Worm (Caenorhabditis elegans): ENCODE results near the gene T01B7.5.

T01B7.5 gene

DNA sequence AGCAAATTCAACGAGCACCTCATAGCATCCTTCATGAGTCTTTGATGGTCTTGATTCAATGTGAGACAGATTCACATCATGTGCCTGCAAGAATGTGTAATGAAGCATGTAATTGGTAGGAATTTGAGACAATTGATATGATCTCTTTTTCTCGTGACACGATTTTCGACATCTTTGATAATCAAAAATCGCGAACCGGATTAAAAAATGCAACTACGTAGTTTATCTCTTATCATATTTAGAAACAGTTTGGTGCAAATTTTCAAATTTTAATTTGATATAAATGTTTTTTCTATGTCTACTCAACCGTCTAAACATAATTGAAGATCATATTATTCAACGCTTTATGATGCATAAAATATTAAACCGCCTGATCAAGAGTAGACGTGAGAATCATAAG lies 47.7 kb downstream of the T01B7.5 start:
- TF ChIP-seq sma-9 (GFP tag; optimal IDR thresholded peaks at IDR 0.05) (peak; percentile 3), sma-9 (tag; optimal IDR thresholded peaks at IDR 0.05) (no peak), sem-4 (tag; optimal IDR thresholded peaks at IDR 0.05) (no peak)

DNA sequence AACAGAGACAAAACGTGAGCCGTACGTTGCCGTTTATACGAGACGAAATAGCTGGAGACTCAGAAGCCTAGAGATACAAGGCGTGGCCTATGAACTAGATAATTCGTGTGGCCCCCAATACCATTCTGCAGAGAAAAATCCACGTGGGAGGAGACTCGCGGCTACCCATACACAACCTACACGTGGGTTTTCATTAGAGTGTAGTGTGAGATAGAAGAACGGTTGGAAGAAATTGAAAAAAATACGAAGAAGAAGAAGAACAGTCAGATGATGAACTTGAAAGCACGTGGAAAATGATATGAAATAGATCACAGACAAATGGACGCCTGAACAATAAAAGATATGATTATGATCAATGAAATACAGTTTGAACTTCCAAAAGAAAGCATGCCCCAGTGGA lies 48.5 kb downstream of the T01B7.5 start:
- no peak for TF ChIP-seq unc-62 (GFP tag; optimal IDR thresholded peaks at IDR 0.05)
- TF ChIP-seq nhr-25 (tag; optimal IDR thresholded peaks at IDR 0.05): peak; percentile 70
- TF ChIP-seq ceh-82 (tag; optimal IDR thresholded peaks at IDR 0.05): no peak
- TF ChIP-seq ztf-4 (tag; optimal IDR thresholded peaks at IDR 0.05): no peak
- TF ChIP-seq R02D3.7 (tag; optimal IDR thresholded peaks at IDR 0.05): no peak
- no peak for TF ChIP-seq crh-2 (tag; optimal IDR thresholded peaks at IDR 0.05)
- no peak for TF ChIP-seq peb-1 (tag; optimal IDR thresholded peaks at IDR 0.05)
- TF ChIP-seq aly-2 (tag; optimal IDR thresholded peaks at IDR 0.05): no peak
- TF ChIP-seq nhr-129 (tag; optimal IDR thresholded peaks at IDR 0.05): peak; percentile 2
- peak; percentile 35 to 69 for TF ChIP-seq mdl-1 (tag; optimal IDR thresholded peaks at IDR 0.05)
- TF ChIP-seq zag-1 (tag; optimal IDR thresholded peaks at IDR 0.05): no peak
- no peak for TF ChIP-seq nhr-6 (tag; optimal IDR thresholded peaks at IDR 0.05)
- no peak for TF ChIP-seq lin-11 (tag; optimal IDR thresholded peaks at IDR 0.05)
- no peak for TF ChIP-seq Y55F3AM.14 (GFP tag; optimal IDR thresholded peaks at IDR 0.05)
- TF ChIP-seq nhr-23 (tag; optimal IDR thresholded peaks at IDR 0.05): no peak
- TF ChIP-seq unc-55 (GFP tag; optimal IDR thresholded peaks at IDR 0.05): no peak
- TF ChIP-seq C34F6.9 (tag; optimal IDR thresholded peaks at IDR 0.05): no peak
- no peak for TF ChIP-seq mbf-1 (tag; optimal IDR thresholded peaks at IDR 0.05)
- TF ChIP-seq nhr-237 (tag; optimal IDR thresholded peaks at IDR 0.05): no peak
- no peak for TF ChIP-seq ZK546.5 (tag; optimal IDR thresholded peaks at IDR 0.05)
- TF ChIP-seq sem-4 (tag; optimal IDR thresholded peaks at IDR 0.05): no peak
- no peak for TF ChIP-seq dmd-4 (tag; optimal IDR thresholded peaks at IDR 0.05)
- no peak for TF ChIP-seq ama-1 (optimal IDR thresholded peaks at IDR 0.05)
- no peak for TF ChIP-seq elt-3 (tag; optimal IDR thresholded peaks at IDR 0.05)
- no peak for TF ChIP-seq nhr-11 (tag; optimal IDR thresholded peaks at IDR 0.05)
- TF ChIP-seq sma-3 (GFP tag; optimal IDR thresholded peaks at IDR 0.05): peak; percentile 90
- no peak for TF ChIP-seq mab-5 (tag; optimal IDR thresholded peaks at IDR 0.05)
- no peak for TF ChIP-seq nhr-77 (tag; optimal IDR thresholded peaks at IDR 0.05)
- no peak for TF ChIP-seq ceh-16 (tag; optimal IDR thresholded peaks at IDR 0.05)
- no peak for TF ChIP-seq lin-13 (GFP tag; optimal IDR thresholded peaks at IDR 0.05)
- TF ChIP-seq nhr-12 (tag; optimal IDR thresholded peaks at IDR 0.05): no peak
- no peak for TF ChIP-seq gmeb-1 (tag; optimal IDR thresholded peaks at IDR 0.05)
- TF ChIP-seq fos-1 (tag; optimal IDR thresholded peaks at IDR 0.05): peak; percentile 3
- no peak for TF ChIP-seq nhr-10 (tag; optimal IDR thresholded peaks at IDR 0.05)
- TF ChIP-seq unc-39 (tag; optimal IDR thresholded peaks at IDR 0.05): no peak
- TF ChIP-seq sma-9 (GFP tag; optimal IDR thresholded peaks at IDR 0.05): peak; percentile 96
- TF ChIP-seq sma-9 (tag; optimal IDR thresholded peaks at IDR 0.05): no peak
- no peak for TF ChIP-seq lin-39 (tag; optimal IDR thresholded peaks at IDR 0.05)
- TF ChIP-seq blmp-1 (tag; optimal IDR thresholded peaks at IDR 0.05; ENCODE audit: insufficient read depth): peak; percentile 42
- no peak for TF ChIP-seq ztf-11 (tag; optimal IDR thresholded peaks at IDR 0.05)
- TF ChIP-seq alr-1 (tag; optimal IDR thresholded peaks at IDR 0.05): no peak
- no peak for TF ChIP-seq ztf-1 (GFP tag; conservative IDR thresholded peaks at IDR 0.05)
- TF ChIP-seq lsy-2 (tag; optimal IDR thresholded peaks at IDR 0.05): no peak
- peak; percentile 31 for TF ChIP-seq nhr-21 (tag; optimal IDR thresholded peaks at IDR 0.05)
- TF ChIP-seq F13H6.1 (tag; optimal IDR thresholded peaks at IDR 0.05): no peak
- no peak for TF ChIP-seq elt-1 (tag; optimal IDR thresholded peaks at IDR 0.05)
